Fruit fly (Drosophila melanogaster) whole organism, embryonic: ENCODE data around the gene CG5846.

Experiments used
- Aef1 ChIP-seq: fragments of 200-800 bp; sonication (Bioruptor generic); IDR thresholded peaks from 3 replicates; pipeline ENCODE4 v1.3.6; 2022; ENCODE audit warnings: missing biosample characterization, missing genetic modification characterization
- Bdp1 ChIP-seq: fragments of 200-800 bp; sonication (Bioruptor generic); optimal IDR thresholded peaks from 3 replicates; lab custom pipeline; 2016; ENCODE audit warnings: missing biosample characterization, missing genetic modification characterization
- CG10565 ChIP-seq: fragments of 200-800 bp; sonication (Bioruptor generic); optimal IDR thresholded peaks from 3 replicates; lab custom pipeline; 2016; ENCODE audit warnings: missing biosample characterization, mild to moderate bottlenecking, missing genetic modification characterization
- CG13123 ChIP-seq: fragments of 200-800 bp; sonication (Bioruptor generic); optimal IDR thresholded peaks from 2 replicates; lab custom pipeline; 2016; ENCODE audit warnings: missing biosample characterization, missing genetic modification characterization
- CG15601 ChIP-seq: fragments of 200-800 bp; sonication (Bioruptor generic); optimal IDR thresholded peaks from 3 replicates; lab custom pipeline; 2019; ENCODE audit warnings: missing biosample characterization, mild to moderate bottlenecking, missing genetic modification characterization, moderate library complexity
- CG16863 ChIP-seq: fragments of 200-800 bp; sonication (Bioruptor generic); optimal IDR thresholded peaks from 3 replicates; lab custom pipeline; 2016; ENCODE audit warnings: missing biosample characterization, missing genetic modification characterization
- CG17328 ChIP-seq: fragments of 200-800 bp; sonication (Bioruptor generic); IDR thresholded peaks from 2 replicates; pipeline ENCODE4 v1.3.6; 2022; ENCODE audit warnings: missing biosample characterization, missing genetic modification characterization
- CG2120 ChIP-seq: fragments of 200-800 bp; sonication (Bioruptor generic); optimal IDR thresholded peaks from 3 replicates; lab custom pipeline; 2016; ENCODE audit warnings: missing biosample characterization, missing genetic modification characterization
- CG3163 ChIP-seq: fragments of 200-800 bp; sonication (Bioruptor generic); optimal IDR thresholded peaks from 3 replicates; lab custom pipeline; 2016; ENCODE audit warnings: missing biosample characterization, missing genetic modification characterization
- CG34224 ChIP-seq: fragments of 200-800 bp; sonication (Bioruptor generic); IDR thresholded peaks from 3 replicates; pipeline ENCODE4 v1.3.6; 2022; ENCODE audit warnings: missing biosample characterization, missing genetic modification characterization; ENCODE audit not compliant: partially characterized antibody
- CG34422 ChIP-seq: fragments of 200-800 bp; sonication (Bioruptor generic); IDR thresholded peaks from 3 replicates; pipeline ENCODE4 v1.3.6; 2022; ENCODE audit warnings: missing biosample characterization, missing genetic modification characterization
- CG8478 ChIP-seq: fragments of >200 bp; optimal IDR thresholded peaks from 2 replicates; lab custom pipeline; 2018
- CG9437 ChIP-seq: fragments of 200-800 bp; sonication (Bioruptor generic); optimal IDR thresholded peaks from 2 replicates; lab custom pipeline; 2018; ENCODE audit warnings: missing biosample characterization, mild to moderate bottlenecking, missing genetic modification characterization
- CHES-1-like ChIP-seq: fragments of 200-800 bp; sonication (Bioruptor generic); optimal IDR thresholded peaks from 2 replicates; lab custom pipeline; 2016; ENCODE audit warnings: missing biosample characterization, missing genetic modification characterization
- CkIIα-i1 ChIP-seq: fragments of 200-800 bp; sonication (Bioruptor generic); IDR thresholded peaks from 2 replicates; pipeline ENCODE4 v1.3.6; 2022; ENCODE audit warnings: missing biosample characterization, missing genetic modification characterization
- CoRest ChIP-seq: fragments of 200-800 bp; sonication (Bioruptor generic); optimal IDR thresholded peaks from 3 replicates; lab custom pipeline; 2018; ENCODE audit warnings: missing biosample characterization, mild to moderate bottlenecking, missing genetic modification characterization, moderate library complexity
- CrebB ChIP-seq: fragments of 200-800 bp; sonication (Bioruptor generic); optimal IDR thresholded peaks from 3 replicates; lab custom pipeline; 2018; ENCODE audit warnings: missing biosample characterization, mild to moderate bottlenecking, missing genetic modification characterization
- Dek ChIP-seq: fragments of 200-800 bp; sonication (Bioruptor generic); optimal IDR thresholded peaks from 3 replicates; lab custom pipeline; 2019; ENCODE audit warnings: missing biosample characterization, mild to moderate bottlenecking, missing genetic modification characterization, moderate library complexity
- Hr3 ChIP-seq: fragments of 200-800 bp; sonication (Bioruptor generic); optimal IDR thresholded peaks from 3 replicates; lab custom pipeline; 2016; ENCODE audit warnings: missing biosample characterization, missing genetic modification characterization
- Lim3 ChIP-seq: fragments of 200-800 bp; sonication (Bioruptor generic); IDR thresholded peaks from 2 replicates; pipeline ENCODE4 v1.3.6; 2022; ENCODE audit warnings: missing biosample characterization, missing genetic modification characterization
- MBD-R2 ChIP-seq: fragments of 200-800 bp; sonication (Bioruptor generic); IDR thresholded peaks from 2 replicates; pipeline ENCODE4 v1.3.6; 2022; ENCODE audit warnings: missing biosample characterization, missing genetic modification characterization
- MESR4 ChIP-seq: fragments of 200-800 bp; sonication (Bioruptor generic); optimal IDR thresholded peaks from 2 replicates; lab custom pipeline; 2018; ENCODE audit warnings: missing biosample characterization, mild to moderate bottlenecking, missing genetic modification characterization, moderate library complexity
- Opbp ChIP-seq: fragments of 200-800 bp; sonication (Bioruptor generic); IDR thresholded peaks from 3 replicates; pipeline ENCODE4 v1.3.6; 2022; ENCODE audit warnings: missing biosample characterization, missing genetic modification characterization; ENCODE audit not compliant: partially characterized antibody
- Pdp1 ChIP-seq, 2 experiments: fragments of 200-800 bp; sonication (Bioruptor generic); optimal IDR thresholded peaks; 3 replicates each; lab custom pipeline; 2016; ENCODE audit warnings: missing biosample characterization in 2 of 2, missing genetic modification characterization in 2 of 2, mild to moderate bottlenecking in 1 of 2, moderate library complexity in 1 of 2
- Six4 ChIP-seq: fragments of 200-800 bp; sonication (Bioruptor generic); optimal IDR thresholded peaks from 2 replicates; lab custom pipeline; 2016; ENCODE audit warnings: missing biosample characterization, missing genetic modification characterization
- amos ChIP-seq: fragments of 200-800 bp; sonication (Bioruptor generic); IDR thresholded peaks from 2 replicates; pipeline ENCODE4 v1.3.6; 2022; ENCODE audit warnings: missing biosample characterization, missing genetic modification characterization; ENCODE audit not compliant: partially characterized antibody
- btn ChIP-seq: fragments of 200-800 bp; sonication (Bioruptor generic); optimal IDR thresholded peaks from 2 replicates; lab custom pipeline; 2016; ENCODE audit warnings: missing biosample characterization, missing genetic modification characterization
- cg ChIP-seq: fragments of 200-800 bp; sonication (Bioruptor generic); optimal IDR thresholded peaks from 3 replicates; lab custom pipeline; 2019; ENCODE audit warnings: missing biosample characterization, mild to moderate bottlenecking, missing genetic modification characterization, moderate library complexity
- chif ChIP-seq, 2 experiments: fragments of 200-800 bp; sonication (Bioruptor generic); optimal IDR thresholded peaks; 3 replicates each; lab custom pipeline; 2016; ENCODE audit warnings: missing biosample characterization in 2 of 2, missing genetic modification characterization in 2 of 2
- dan ChIP-seq: fragments of 200-800 bp; sonication (Bioruptor generic); IDR thresholded peaks from 2 replicates; pipeline ENCODE4 v1.3.6; 2022; ENCODE audit warnings: missing biosample characterization, missing genetic modification characterization
- disco-r ChIP-seq: fragments of 200-800 bp; sonication (Bioruptor generic); optimal IDR thresholded peaks from 2 replicates; lab custom pipeline; 2016; ENCODE audit warnings: missing biosample characterization, missing genetic modification characterization
- fu2 ChIP-seq: fragments of 200-800 bp; sonication (Bioruptor generic); optimal IDR thresholded peaks from 2 replicates; lab custom pipeline; 2016; ENCODE audit warnings: missing biosample characterization, missing genetic modification characterization
- hkb ChIP-seq, 2 experiments: fragments of 200-800 bp in 1 of 2; fragments of >200 bp in 1 of 2; sonication (Bioruptor generic) in 1 of 2; IDR thresholded peaks in 1 of 2; optimal IDR thresholded peaks in 1 of 2; 2 replicates each; pipeline versions ENCODE4 v1.3.6 to Lab custom; 2017 to 2022; ENCODE audit warnings: missing biosample characterization in 1 of 2, missing genetic modification characterization in 1 of 2
- insv ChIP-seq, 2 experiments: fragments of 200-800 bp; sonication (Bioruptor generic); optimal IDR thresholded peaks; 3 replicates each; lab custom pipeline; 2016 to 2018; ENCODE audit warnings: missing biosample characterization in 2 of 2, missing genetic modification characterization in 2 of 2
- lilli ChIP-seq: fragments of 200-800 bp; sonication (Bioruptor generic); optimal IDR thresholded peaks from 3 replicates; lab custom pipeline; 2016; ENCODE audit warnings: missing biosample characterization, missing genetic modification characterization
- lola ChIP-seq, 3 experiments: fragments of >200 bp in 2 of 3; fragments of 200-800 bp in 1 of 3; sonication (Bioruptor generic) in 1 of 3; optimal IDR thresholded peaks; 2 replicates each; lab custom pipeline; 2017 to 2019; ENCODE audit warnings: missing biosample characterization in 3 of 3, missing genetic modification characterization in 3 of 3, mild to moderate bottlenecking in 1 of 3, moderate library complexity in 1 of 3
- phol ChIP-seq: fragments of 200-800 bp; sonication (Bioruptor generic); optimal IDR thresholded peaks from 3 replicates; lab custom pipeline; 2018; ENCODE audit warnings: missing biosample characterization, mild to moderate bottlenecking, missing genetic modification characterization, moderate library complexity
- psq ChIP-seq: fragments of 200-800 bp; sonication (Bioruptor generic); optimal IDR thresholded peaks from 2 replicates; lab custom pipeline; 2017; ENCODE audit warnings: missing biosample characterization, missing genetic modification characterization
- sim ChIP-seq: fragments of 200-800 bp; sonication (Bioruptor generic); IDR thresholded peaks from 2 replicates; pipeline ENCODE4 v1.3.6; 2022; ENCODE audit warnings: missing biosample characterization, missing genetic modification characterization
- sob ChIP-seq: fragments of 200-800 bp; sonication (Bioruptor generic); IDR thresholded peaks from 2 replicates; pipeline ENCODE4 v1.3.6; 2022; ENCODE audit warnings: missing biosample characterization, missing genetic modification characterization
- ttk ChIP-seq: fragments of 200-800 bp; sonication (Bioruptor generic); IDR thresholded peaks from 2 replicates; pipeline ENCODE4 v2.1.2; 2022; ENCODE audit warnings: missing biosample characterization, missing genetic modification characterization
- vfl ChIP-seq: fragments of 200-800 bp; sonication (Bioruptor generic); optimal IDR thresholded peaks from 2 replicates; lab custom pipeline; 2016; ENCODE audit warnings: missing biosample characterization, missing genetic modification characterization
- vnd ChIP-seq: fragments of 200-800 bp; sonication (Bioruptor generic); IDR thresholded peaks from 3 replicates; pipeline ENCODE4 v1.3.6; 2022; ENCODE audit warnings: missing biosample characterization, missing genetic modification characterization; ENCODE audit not compliant: partially characterized antibody
- zen2 ChIP-seq: fragments of 200-800 bp; sonication (Bioruptor generic); IDR thresholded peaks from 3 replicates; pipeline ENCODE4 v1.3.6; 2022; ENCODE audit warnings: missing biosample characterization, missing genetic modification characterization; ENCODE audit not compliant: partially characterized antibody
- zf30C ChIP-seq: fragments of 200-800 bp; sonication (Bioruptor generic); optimal IDR thresholded peaks from 3 replicates; lab custom pipeline; 2018; ENCODE audit warnings: missing biosample characterization, mild to moderate bottlenecking, missing genetic modification characterization

CG5846 gene

DNA sequence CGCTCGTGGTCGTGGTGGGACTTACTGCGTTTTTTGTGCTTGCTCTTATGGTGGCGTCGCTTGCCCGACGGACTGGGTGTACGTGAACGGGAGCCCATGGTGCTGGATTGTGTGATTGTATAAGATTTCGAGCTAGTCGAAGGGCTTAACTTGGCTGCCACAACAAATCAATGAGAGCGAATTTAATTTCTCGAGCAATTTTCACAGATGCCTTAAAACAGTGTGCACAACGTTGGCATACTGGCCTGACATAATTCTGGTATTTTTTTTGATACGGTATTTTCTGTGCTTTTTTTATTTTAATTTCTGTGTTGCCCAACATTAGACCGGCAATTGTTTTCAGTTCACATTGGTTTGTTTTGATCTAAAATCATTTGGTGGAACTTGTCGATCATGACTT is 19.1 kb downstream of the CG5846 start, which contains the start of gene Arglu1 (continued):
- TF ChIP-seq CG17328 (GFP tag; lab: Robert Waterston, UW) (no peak), Bdp1 (GFP tag; lab: Kevin White, UChicago) (no peak), disco-r (GFP tag; lab: Kevin White, UChicago) (no peak), MESR4 (GFP tag; lab: Kevin White, UChicago) (peak; percentile 85), lola (GFP tag; optimal IDR thresholded peaks at IDR 0.05; lab: Kevin White, UChicago) (no peak), CG34422 (GFP tag; lab: Robert Waterston, UW) (peak; percentile 64; the same call in 1 of the 3 replicates), hkb (optimal IDR thresholded peaks at IDR 0.05; lab: Kevin White, UChicago) (no peak), hkb (GFP tag; IDR thresholded peaks at IDR 0.05; lab: Robert Waterston, UW) (peak; percentile 28; the same call in 1 of the 2 replicates), Lim3 (GFP tag; lab: Robert Waterston, UW) (no peak), Aef1 (GFP tag; lab: Robert Waterston, UW) (no peak), sim (GFP tag; lab: Robert Waterston, UW) (no peak), lilli (GFP tag; lab: Kevin White, UChicago) (peak; percentile 3), CG34224 (GFP tag; lab: Robert Waterston, UW) (no peak), vnd (GFP tag; lab: Robert Waterston, UW) (no peak), Dek (no peak), CG2120 (GFP tag; lab: Kevin White, UChicago) (peak; percentile 46), CG8478 (lab: Kevin White, UChicago) (no peak), zen2 (0 out of 3 replicates have a peak, but pooled peaks have one; percentile 23), CkIIα-i1 (no peak), CHES-1-like (GFP tag; lab: Kevin White, UChicago) (peak; percentile 39), CoRest (tag; lab: Kevin White, UChicago) (no peak), CG3163 (GFP tag; lab: Kevin White, UChicago) (peak; percentile 14), insv (GFP tag; optimal IDR thresholded peaks at IDR 0.05; lab: Kevin White, UChicago) (no peak), MBD-R2 (GFP tag; lab: Robert Waterston, UW) (peak; percentile 88), Opbp (no peak), Pdp1 (GFP tag; optimal IDR thresholded peaks at IDR 0.05; lab: Kevin White, UChicago) (peak in 1 of 2 experiments; percentile 81), chif (GFP tag; optimal IDR thresholded peaks at IDR 0.05; lab: Kevin White, UChicago) (no peak), CG13123 (no peak), psq (GFP tag; lab: Kevin White, UChicago) (no peak)

DNA sequence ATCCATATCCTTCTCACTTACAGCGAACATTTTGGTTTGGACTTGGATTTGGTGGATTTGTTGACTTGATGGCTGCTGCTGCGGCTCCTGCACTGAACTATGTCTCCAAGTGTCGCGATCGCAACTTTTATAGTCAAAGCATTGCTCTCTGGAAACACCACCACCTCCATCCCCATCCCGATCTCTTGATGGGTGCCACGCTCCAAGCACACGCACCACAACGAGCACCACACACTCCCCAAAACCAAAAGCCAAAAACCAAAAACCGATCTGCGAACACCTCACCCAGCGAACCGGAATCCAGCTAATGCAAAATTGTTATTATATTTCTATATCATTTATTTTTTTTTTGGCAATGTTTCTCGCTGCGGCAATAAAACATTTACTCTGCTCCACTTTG is 24.0 kb downstream of the CG5846 start, which contains the start of gene Cpr30F:
Cpr30F (minus strand) TSS at position 101 of the 400 bp plus-strand sequence.
- TF ChIP-seq CG16863 (GFP tag; lab: Kevin White, UChicago) (no peak), phol (no peak), dan (GFP tag; lab: Robert Waterston, UW) (no peak), CG10565 (GFP tag; lab: Kevin White, UChicago) (no peak), cg (GFP tag; lab: Kevin White, UChicago) (no peak), Six4 (GFP tag; lab: Kevin White, UChicago) (no peak), CrebB (no peak), CG9437 (GFP tag; lab: Kevin White, UChicago) (no peak), amos (GFP tag; lab: Robert Waterston, UW) (no peak), Hr3 (GFP tag; lab: Kevin White, UChicago) (no peak), CG15601 (tag; lab: Kevin White, UChicago) (no peak), zf30C (GFP tag; lab: Kevin White, UChicago) (no peak), sob (no peak), sim (GFP tag; lab: Robert Waterston, UW) (no peak), ttk (no peak), btn (GFP tag; lab: Kevin White, UChicago) (no peak), vfl (GFP tag; lab: Kevin White, UChicago) (no peak), fu2 (GFP tag; lab: Kevin White, UChicago) (no peak)
